Fruit fly (Drosophila melanogaster) whole organism, prepupa: ENCODE data around the gene RabX5.
A peak's percentile ranks its signal among the peaks of the same experiment; 100 is the strongest.

Experiments used
- Blimp-1 ChIP-seq: fragments of 200-800 bp; sonication (Bioruptor generic); optimal IDR thresholded peaks from 3 replicates; lab custom pipeline; 2017; ENCODE audit warnings: missing biosample characterization, missing genetic modification characterization, mild to moderate bottlenecking, moderate library complexity, missing genetic modification reagents
- CG1621 ChIP-seq: fragments of 200-800 bp; sonication (Bioruptor generic); optimal IDR thresholded peaks from 3 replicates; lab custom pipeline; 2018; ENCODE audit warnings: missing biosample characterization, mild to moderate bottlenecking, missing genetic modification characterization
- CG16779 ChIP-seq: fragments of 200-800 bp; sonication (Bioruptor generic); optimal IDR thresholded peaks from 3 replicates; lab custom pipeline; 2017; ENCODE audit warnings: missing biosample characterization, mild to moderate bottlenecking, missing genetic modification characterization
- CG3032 ChIP-seq: fragments of 200-800 bp; optimal IDR thresholded peaks from 2 replicates; lab custom pipeline; 2019; ENCODE audit warnings: missing biosample characterization, mild to moderate bottlenecking, missing genetic modification characterization, moderate library complexity
- CG34406 ChIP-seq: fragments of 200-800 bp; sonication (Bioruptor generic); optimal IDR thresholded peaks from 3 replicates; lab custom pipeline; 2016; ENCODE audit warnings: missing biosample characterization, missing genetic modification characterization
- CG6792 ChIP-seq: fragments of 200-800 bp; sonication (Bioruptor generic); optimal IDR thresholded peaks from 3 replicates; lab custom pipeline; 2016; ENCODE audit warnings: missing biosample characterization, missing genetic modification characterization
- CG8319 ChIP-seq: fragments of 200-800 bp; sonication (Bioruptor generic); optimal IDR thresholded peaks from 3 replicates; lab custom pipeline; 2016; ENCODE audit warnings: missing biosample characterization, missing genetic modification characterization
- Hr4 ChIP-seq: fragments of 200-800 bp; sonication (Bioruptor generic); optimal IDR thresholded peaks from 3 replicates; lab custom pipeline; 2016; ENCODE audit warnings: missing biosample characterization, missing genetic modification characterization
- Lpt ChIP-seq: fragments of 200-800 bp; sonication (Bioruptor generic); optimal IDR thresholded peaks from 3 replicates; lab custom pipeline; 2016; ENCODE audit warnings: missing biosample characterization, missing genetic modification characterization
- acj6 ChIP-seq: fragments of 200-800 bp; sonication (Bioruptor generic); optimal IDR thresholded peaks from 3 replicates; lab custom pipeline; 2016; ENCODE audit warnings: missing biosample characterization, missing genetic modification characterization
- dac ChIP-seq: fragments of 200-800 bp; sonication (Bioruptor generic); optimal IDR thresholded peaks from 2 replicates; lab custom pipeline; 2017; ENCODE audit warnings: missing biosample characterization, mild to moderate bottlenecking, missing genetic modification characterization
- svp ChIP-seq: fragments of 200-800 bp; sonication (Bioruptor generic); peaks from one replicate; lab custom pipeline; 2016; ENCODE audit warnings: missing biosample characterization, missing genetic modification characterization

DNA sequence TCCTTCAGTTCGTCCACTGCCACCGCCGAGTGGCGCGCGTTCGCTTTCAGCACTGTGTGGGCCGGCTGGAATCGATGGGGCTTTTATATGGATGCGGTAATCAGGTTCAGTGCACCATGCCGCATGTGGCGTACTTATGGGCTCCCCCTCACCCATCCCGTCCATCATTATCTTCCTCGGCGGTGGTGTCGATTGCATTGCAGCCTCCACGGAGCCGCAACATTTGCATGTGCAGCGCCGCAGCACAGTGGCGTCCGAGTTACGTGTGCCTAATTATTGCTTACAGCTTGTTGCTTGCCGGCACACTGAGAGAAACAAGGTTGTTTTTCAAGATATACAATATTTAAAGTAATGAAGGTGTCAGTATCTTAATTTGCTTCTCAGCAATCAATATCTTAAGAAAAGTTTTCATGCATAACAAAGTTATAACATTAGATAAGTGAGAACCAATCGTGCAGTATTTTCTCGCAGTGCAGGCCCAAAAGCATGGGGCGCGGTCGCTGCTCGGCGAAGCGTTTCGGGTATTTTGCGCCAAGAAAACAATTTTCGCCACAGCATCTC, 32.5 kb upstream of the RabX5 start, which contains the start of gene CG13931:
- peak; percentile 60 for TF ChIP-seq CG34406 (GFP tag; lab: Kevin White, UChicago)
- TF ChIP-seq Hr4 (GFP tag; lab: Kevin White, UChicago), result peak; percentile 82
- no peak for TF ChIP-seq Blimp-1 (GFP tag; lab: Kevin White, UChicago)
- TF ChIP-seq CG3032 (tag; lab: Kevin White, UChicago), result peak; percentile 54
- TF ChIP-seq CG1621 (tag; lab: Kevin White, UChicago), result peak; percentile 64
- peak; percentile 65 for TF ChIP-seq acj6 (GFP tag; lab: Kevin White, UChicago)
- TF ChIP-seq CG6792 (GFP tag; lab: Kevin White, UChicago), result peak; percentile 67
- peak; percentile 5 for TF ChIP-seq CG8319
- TF ChIP-seq dac, result peak; percentile 25
- TF ChIP-seq Lpt (GFP tag; lab: Kevin White, UChicago), result peak; percentile 62
- TF ChIP-seq svp (GFP tag; lab: Kevin White, UChicago), result peak; percentile 82
- peak; percentile 16 for TF ChIP-seq CG16779 (tag; lab: Kevin White, UChicago)
